Worm (Caenorhabditis elegans): ENCODE data around the gene npp-3.

Gene npp-3

ce11 chrII:11830601-11831000, 44.0 kb downstream of the npp-3 start (continued):
- TF ChIP-seq nhr-77 (tag; optimal IDR thresholded peaks at IDR 0.05) (no peak), nhr-21 (tag; optimal IDR thresholded peaks at IDR 0.05) (no peak), unc-62 (GFP tag; optimal IDR thresholded peaks at IDR 0.05) (no peak), snpc-4 (tag; optimal IDR thresholded peaks at IDR 0.05) (no peak), sma-9 (GFP tag; optimal IDR thresholded peaks at IDR 0.05) (peak; percentile 0), sma-9 (tag; optimal IDR thresholded peaks at IDR 0.05) (no peak), nhr-237 (tag; optimal IDR thresholded peaks at IDR 0.05) (no peak), nhr-10 (tag; optimal IDR thresholded peaks at IDR 0.05) (no peak), sem-4 (tag; optimal IDR thresholded peaks at IDR 0.05) (no peak)

- TF ChIP-seq crh-2 (tag; optimal IDR thresholded peaks at IDR 0.05) = no peak
- TF ChIP-seq mbf-1 (tag; optimal IDR thresholded peaks at IDR 0.05) = no peak
- TF ChIP-seq nhr-77 (tag; optimal IDR thresholded peaks at IDR 0.05) = no peak
- no peak for TF ChIP-seq elt-3 (tag; optimal IDR thresholded peaks at IDR 0.05)
- TF ChIP-seq nhr-129 (tag; optimal IDR thresholded peaks at IDR 0.05) = no peak
- TF ChIP-seq ztf-1 (GFP tag; conservative IDR thresholded peaks at IDR 0.05) = no peak
- no peak for TF ChIP-seq sma-3 (GFP tag; optimal IDR thresholded peaks at IDR 0.05)
- no peak for TF ChIP-seq R02D3.7 (tag; optimal IDR thresholded peaks at IDR 0.05)
- TF ChIP-seq nhr-25 (tag; optimal IDR thresholded peaks at IDR 0.05) = no peak
- no peak for TF ChIP-seq skn-1 (tag; optimal IDR thresholded peaks at IDR 0.05)
- no peak for TF ChIP-seq nhr-6 (tag; optimal IDR thresholded peaks at IDR 0.05)
- no peak for TF ChIP-seq lin-13 (GFP tag; optimal IDR thresholded peaks at IDR 0.05)
- TF ChIP-seq egl-27 (tag; optimal IDR thresholded peaks at IDR 0.05) = no peak
- no peak for TF ChIP-seq dmd-4 (tag; optimal IDR thresholded peaks at IDR 0.05)
- TF ChIP-seq nhr-12 (tag; optimal IDR thresholded peaks at IDR 0.05) = no peak
- no peak for TF ChIP-seq snpc-4 (tag; optimal IDR thresholded peaks at IDR 0.05)
- no peak for TF ChIP-seq peb-1 (tag; optimal IDR thresholded peaks at IDR 0.05)
Observed at ce11 chrII:11829920-11830319, 44.7 kb downstream of the npp-3 start, which contains the start of gene pes-5. Gene pes-5 (minus strand): TSS chrII:11830020.

- no peak for TF ChIP-seq mdl-1 (tag; optimal IDR thresholded peaks at IDR 0.05)
- TF ChIP-seq fos-1 (tag; optimal IDR thresholded peaks at IDR 0.05) = no peak
- no peak for TF ChIP-seq nhr-23 (tag; optimal IDR thresholded peaks at IDR 0.05)
- TF ChIP-seq F13H6.1 (tag; optimal IDR thresholded peaks at IDR 0.05) = no peak
- TF ChIP-seq nhr-77 (tag; optimal IDR thresholded peaks at IDR 0.05) = no peak
- no peak for TF ChIP-seq nhr-129 (tag; optimal IDR thresholded peaks at IDR 0.05)
- no peak for TF ChIP-seq ztf-11 (tag; optimal IDR thresholded peaks at IDR 0.05)
- no peak for TF ChIP-seq lin-11 (tag; optimal IDR thresholded peaks at IDR 0.05)
- no peak for TF ChIP-seq aly-2 (tag; optimal IDR thresholded peaks at IDR 0.05)
- no peak for TF ChIP-seq skn-1 (tag; optimal IDR thresholded peaks at IDR 0.05)
- TF ChIP-seq nhr-10 (tag; optimal IDR thresholded peaks at IDR 0.05) = no peak
- TF ChIP-seq lsy-2 (tag; optimal IDR thresholded peaks at IDR 0.05) = no peak
Observed at ce11 chrII:11823566-11824308, 50.9 kb downstream of the npp-3 start, which contains the start of gene Y6D1A.1. Gene Y6D1A.1 (minus strand): TSS chrII:11823616.

ce11 chrII:11819824-11820223, 54.8 kb downstream of the npp-3 start, which contains the start of gene Y6D1A.2:
Gene Y6D1A.2 (minus strand): TSS chrII:11819924.
- TF ChIP-seq nhr-77 (tag; optimal IDR thresholded peaks at IDR 0.05) = no peak
- no peak for TF ChIP-seq ama-1 (optimal IDR thresholded peaks at IDR 0.05)
- no peak for TF ChIP-seq ztf-11 (tag; optimal IDR thresholded peaks at IDR 0.05)
- TF ChIP-seq crh-2 (tag; optimal IDR thresholded peaks at IDR 0.05) = no peak
- no peak for TF ChIP-seq skn-1 (tag; optimal IDR thresholded peaks at IDR 0.05)
- no peak for TF ChIP-seq lsy-2 (tag; optimal IDR thresholded peaks at IDR 0.05)
- no peak for TF ChIP-seq unc-55 (GFP tag; optimal IDR thresholded peaks at IDR 0.05)

ce11 chrII:11816475-11816874, 58.1 kb downstream of the npp-3 start, which contains the start of gene pap-3:
Gene pap-3 (minus strand): TSS chrII:11816575.
- no peak for TF ChIP-seq sma-9 (GFP tag; optimal IDR thresholded peaks at IDR 0.05)
- TF ChIP-seq sma-9 (tag; optimal IDR thresholded peaks at IDR 0.05) = no peak
- no peak for TF ChIP-seq unc-39 (tag; optimal IDR thresholded peaks at IDR 0.05)
- TF ChIP-seq lin-39 (tag; optimal IDR thresholded peaks at IDR 0.05) = no peak
- TF ChIP-seq lsy-2 (tag; optimal IDR thresholded peaks at IDR 0.05) = no peak
- no peak for TF ChIP-seq sma-3 (GFP tag; optimal IDR thresholded peaks at IDR 0.05)
- TF ChIP-seq unc-62 (GFP tag; optimal IDR thresholded peaks at IDR 0.05) = no peak
- TF ChIP-seq nhr-12 (tag; optimal IDR thresholded peaks at IDR 0.05) = no peak
- no peak for TF ChIP-seq blmp-1 (tag; optimal IDR thresholded peaks at IDR 0.05; ENCODE audit: insufficient read depth)
- no peak for TF ChIP-seq lin-11 (tag; optimal IDR thresholded peaks at IDR 0.05)
- TF ChIP-seq dmd-4 (tag; optimal IDR thresholded peaks at IDR 0.05) = no peak
- TF ChIP-seq R02D3.7 (tag; optimal IDR thresholded peaks at IDR 0.05) = no peak
- no peak for TF ChIP-seq F13H6.1 (tag; optimal IDR thresholded peaks at IDR 0.05)
- no peak for TF ChIP-seq gmeb-1 (tag; optimal IDR thresholded peaks at IDR 0.05)
- no peak for TF ChIP-seq skn-1 (tag; optimal IDR thresholded peaks at IDR 0.05)
- no peak for TF ChIP-seq elt-3 (tag; optimal IDR thresholded peaks at IDR 0.05)
- no peak for TF ChIP-seq ztf-4 (tag; optimal IDR thresholded peaks at IDR 0.05)
- no peak for TF ChIP-seq sem-4 (tag; optimal IDR thresholded peaks at IDR 0.05)
- TF ChIP-seq mbf-1 (tag; optimal IDR thresholded peaks at IDR 0.05) = no peak
- no peak for TF ChIP-seq ztf-1 (GFP tag; conservative IDR thresholded peaks at IDR 0.05)
- no peak for TF ChIP-seq elt-1 (tag; optimal IDR thresholded peaks at IDR 0.05)
